Fruit fly (Drosophila melanogaster): ENCODE measurements around the gene CG33172.

dm6 chrX:15740288-15740726 is 29.2 kb upstream of the CG33172 start:
- TF ChIP-seq pan (optimal IDR thresholded peaks at IDR 0.05): no peak
- no peak for TF ChIP-seq Dll (optimal IDR thresholded peaks at IDR 0.05)
- no peak for TF ChIP-seq CG8478 (optimal IDR thresholded peaks at IDR 0.05)
- no peak for TF ChIP-seq psq (optimal IDR thresholded peaks at IDR 0.05)

All from whole organism.